Fruit fly (Drosophila melanogaster) whole organism: ENCODE data around the gene CG7330.

Experiments
- CG8478 ChIP-seq: fragments of >200 bp; optimal IDR thresholded peaks from 2 replicates; lab custom pipeline; 2018; ENCODE audit warnings: inconsistent platforms
- Dll ChIP-seq: fragments of >200 bp; optimal IDR thresholded peaks from 2 replicates; lab custom pipeline; 2017
- EcR ChIP-seq, 2 experiments: fragments of >200 bp; optimal IDR thresholded peaks; 2 replicates each; lab custom pipeline; 2017; ENCODE audit warnings: missing biosample characterization in 2 of 2, missing genetic modification characterization in 2 of 2, missing genetic modification reagents in 2 of 2
- pan ChIP-seq: fragments of >200 bp; optimal IDR thresholded peaks from 2 replicates; lab custom pipeline; 2017
- psq ChIP-seq: fragments of >200 bp; optimal IDR thresholded peaks from 2 replicates; lab custom pipeline; 2017
- usp ChIP-seq: fragments of >200 bp; optimal IDR thresholded peaks from 2 replicates; lab custom pipeline; 2017; ENCODE audit warnings: missing biosample characterization, missing genetic modification characterization, mixed read lengths

DNA sequence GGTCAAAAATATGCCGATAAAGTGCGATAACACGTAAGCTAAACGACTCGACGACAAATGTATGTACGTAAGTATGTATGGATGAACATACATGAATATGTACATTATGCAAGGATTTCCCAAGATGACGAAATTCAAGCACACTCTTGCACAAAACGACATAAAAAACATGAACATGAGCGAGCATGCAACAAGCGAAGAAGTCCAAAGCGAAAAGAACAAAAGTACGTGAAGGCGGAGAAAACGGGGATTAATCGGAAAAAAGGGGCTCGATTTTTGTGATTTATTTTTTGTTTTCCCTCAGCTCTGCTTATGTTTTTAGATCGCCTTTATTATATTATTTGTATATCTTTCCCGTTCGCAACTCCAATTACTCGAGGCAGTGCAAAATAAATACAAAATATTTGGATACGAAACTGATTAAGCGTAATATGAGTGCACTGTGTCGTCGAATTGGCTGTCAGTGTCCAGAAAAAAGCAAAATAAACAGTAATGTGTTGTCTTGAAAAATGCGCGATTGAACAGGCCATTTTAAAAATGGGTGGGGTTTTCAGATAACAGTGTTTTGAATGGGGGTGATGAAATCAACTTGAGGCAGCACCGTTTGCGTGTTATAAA lies 38.9 kb downstream of the CG7330 start:
- TF ChIP-seq psq (lab: Kevin White, UChicago) = no peak
- TF ChIP-seq usp (GFP tag; lab: Kevin White, UChicago) = no peak
- no peak for TF ChIP-seq Dll (lab: Kevin White, UChicago)
- TF ChIP-seq CG8478 (lab: Kevin White, UChicago) = no peak
- TF ChIP-seq EcR (GFP tag; optimal IDR thresholded peaks at IDR 0.05; lab: Kevin White, UChicago) = no peak
- no peak for TF ChIP-seq pan (lab: Kevin White, UChicago)
